Fruit fly (Drosophila melanogaster): Measurements from ENCODE around the gene TotE.
A peak's percentile ranks its signal among the peaks of the same experiment; 100 is the strongest.

TotE gene

dm6 chr2L:19865539-19866068 lies 47.7 kb downstream of the TotE start (continued):
- TF ChIP-seq CG7987 (GFP tag; optimal IDR thresholded peaks at IDR 0.05): peak; percentile 79
- no peak for TF ChIP-seq CG6683 (GFP tag; optimal IDR thresholded peaks at IDR 0.05)
- TF ChIP-seq CG18619 (GFP tag; optimal IDR thresholded peaks at IDR 0.05): peak; percentile 93
- TF ChIP-seq CG8089 (GFP tag; optimal IDR thresholded peaks at IDR 0.05): peak; percentile 93
- TF ChIP-seq ab (GFP tag; optimal IDR thresholded peaks at IDR 0.05): peak; percentile 87
- peak; percentile 79 for TF ChIP-seq CG8281 (tag; optimal IDR thresholded peaks at IDR 0.05)
- peak; percentile 92 for TF ChIP-seq E2f1 (GFP tag; IDR thresholded peaks at IDR 0.05)
- TF ChIP-seq bowl (GFP tag; IDR thresholded peaks at IDR 0.05): peak; percentile 97
- peak; percentile 92 for TF ChIP-seq CG32772 (GFP tag; IDR thresholded peaks at IDR 0.05)
- TF ChIP-seq CG10267 (tag; optimal IDR thresholded peaks at IDR 0.05): peak; percentile 88
- TF ChIP-seq CG10431 (GFP tag; optimal IDR thresholded peaks at IDR 0.05): peak; percentile 76
- TF ChIP-seq CG11456 (GFP tag; IDR thresholded peaks at IDR 0.05): peak; percentile 91
- TF ChIP-seq Kr (GFP tag; optimal IDR thresholded peaks at IDR 0.05): no peak
- peak; percentile 94 for TF ChIP-seq B-H1 (GFP tag; IDR thresholded peaks at IDR 0.05)
- TF ChIP-seq Bgb (GFP tag; IDR thresholded peaks at IDR 0.05; ENCODE audit: partially characterized antibody): no peak
- TF ChIP-seq Stat92E (GFP tag; optimal IDR thresholded peaks at IDR 0.05): peak in 1 of 3 experiments; percentile 47

Data from whole organism, embryonic.